Fruit fly (Drosophila melanogaster): Measurements from ENCODE around the gene CG13282.

The CG13282 gene

DNA sequence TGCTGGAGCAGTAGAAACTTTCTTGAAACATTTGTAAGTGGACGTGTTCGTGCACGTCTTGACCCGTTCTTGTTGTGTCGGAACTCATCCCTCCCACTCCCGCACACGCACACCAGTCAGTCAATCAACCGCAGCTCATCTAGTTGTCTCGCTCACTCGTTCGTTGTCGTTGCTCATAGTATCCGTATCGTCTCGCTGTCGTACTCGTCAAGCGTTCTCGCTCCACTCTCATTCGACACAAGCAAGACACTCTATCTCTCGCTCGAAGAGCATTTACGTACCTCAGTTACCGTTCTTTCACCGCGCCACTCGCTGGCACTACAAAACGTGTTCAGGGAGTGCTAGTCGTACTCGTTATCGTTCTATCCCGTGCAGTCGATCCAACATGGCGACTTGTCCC lies 46.8 kb downstream of the CG13282 start (continued):
- peak; percentile 98 for TF ChIP-seq p53 (GFP tag; optimal IDR thresholded peaks at IDR 0.05)
